Fruit fly (Drosophila melanogaster) whole organism, embryonic: ENCODE measurements around the gene mbc.

Experiments
- Antp ChIP-seq: fragments of 200-800 bp; sonication (Bioruptor generic); optimal IDR thresholded peaks from 3 replicates; lab custom pipeline; 2016; ENCODE audit warnings: missing biosample characterization, missing genetic modification characterization
- CG10267 ChIP-seq: fragments of 200-800 bp; sonication (Bioruptor generic); optimal IDR thresholded peaks from 2 replicates; lab custom pipeline; 2018; ENCODE audit warnings: missing biosample characterization, mild to moderate bottlenecking, missing genetic modification characterization, moderate library complexity
- CG12744 ChIP-seq: fragments of 200-800 bp; sonication (Bioruptor generic); optimal IDR thresholded peaks from 2 replicates; lab custom pipeline; 2016; ENCODE audit warnings: missing biosample characterization, missing genetic modification characterization
- CG12769 ChIP-seq: fragments of 200-800 bp; sonication (Bioruptor generic); optimal IDR thresholded peaks from 2 replicates; lab custom pipeline; 2019; ENCODE audit warnings: missing biosample characterization, mild to moderate bottlenecking, missing genetic modification characterization, moderate library complexity
- CG17385 ChIP-seq: fragments of 200-800 bp; sonication (Bioruptor generic); optimal IDR thresholded peaks from 3 replicates; lab custom pipeline; 2018; ENCODE audit warnings: missing biosample characterization, mild to moderate bottlenecking, missing genetic modification characterization
- CG17612 ChIP-seq: fragments of 200-800 bp; sonication (Bioruptor generic); IDR thresholded peaks from 2 replicates; pipeline ENCODE4 v1.3.6; 2022; ENCODE audit warnings: missing biosample characterization, missing genetic modification characterization
- CG18599 ChIP-seq: fragments of 200-800 bp; sonication (Bioruptor generic); optimal IDR thresholded peaks from 3 replicates; lab custom pipeline; 2017; ENCODE audit warnings: missing biosample characterization, missing genetic modification characterization, mild to moderate bottlenecking, moderate library complexity, missing genetic modification reagents
- CG31441 ChIP-seq: fragments of 200-800 bp; sonication (Bioruptor generic); IDR thresholded peaks from 2 replicates; pipeline ENCODE4 v1.3.6; 2022; ENCODE audit warnings: missing biosample characterization, missing genetic modification characterization
- CG34376 ChIP-seq: fragments of 200-800 bp; sonication (Bioruptor generic); optimal IDR thresholded peaks from 2 replicates; lab custom pipeline; 2018; ENCODE audit warnings: missing biosample characterization, mild to moderate bottlenecking, missing genetic modification characterization
- CG42726 ChIP-seq: fragments of 200-800 bp; sonication (Bioruptor generic); IDR thresholded peaks from 2 replicates; pipeline ENCODE4 v1.3.6; 2022; ENCODE audit warnings: missing biosample characterization, missing genetic modification characterization; ENCODE audit not compliant: partially characterized antibody
- CG5180 ChIP-seq: fragments of 200-800 bp; sonication (Bioruptor generic); optimal IDR thresholded peaks from 3 replicates; lab custom pipeline; 2017; ENCODE audit warnings: missing biosample characterization, missing genetic modification characterization, mild to moderate bottlenecking, moderate library complexity, missing genetic modification reagents
- CG6254 ChIP-seq: fragments of 200-800 bp; sonication (Bioruptor generic); optimal IDR thresholded peaks from 3 replicates; lab custom pipeline; 2017; ENCODE audit warnings: mild to moderate bottlenecking, missing biosample characterization, missing genetic modification reagents, missing genetic modification characterization
- CG6689 ChIP-seq: fragments of 200-800 bp; sonication (Bioruptor generic); IDR thresholded peaks from 2 replicates; pipeline ENCODE4 v1.3.6; 2022; ENCODE audit warnings: missing biosample characterization, missing genetic modification characterization
- CG8924 ChIP-seq: fragments of 200-800 bp; optimal IDR thresholded peaks from 3 replicates; lab custom pipeline; 2019; ENCODE audit warnings: missing biosample characterization, mild to moderate bottlenecking, missing genetic modification characterization, moderate library complexity
- CG9609 ChIP-seq: fragments of 200-800 bp; sonication (Bioruptor generic); optimal IDR thresholded peaks from 3 replicates; lab custom pipeline; 2016; ENCODE audit warnings: missing biosample characterization, missing genetic modification characterization
- CrebB ChIP-seq: fragments of 200-800 bp; sonication (Bioruptor generic); optimal IDR thresholded peaks from 3 replicates; lab custom pipeline; 2018; ENCODE audit warnings: missing biosample characterization, mild to moderate bottlenecking, missing genetic modification characterization
- D19A ChIP-seq: fragments of 200-800 bp; optimal IDR thresholded peaks from 3 replicates; lab custom pipeline; 2019; ENCODE audit warnings: missing biosample characterization, mild to moderate bottlenecking, missing genetic modification characterization, moderate library complexity
- Gsc ChIP-seq: fragments of 200-800 bp; sonication (Bioruptor generic); IDR thresholded peaks from 2 replicates; pipeline ENCODE4 v1.3.6; 2022; ENCODE audit warnings: missing biosample characterization, missing genetic modification characterization
- Hr51 ChIP-seq, 2 experiments: fragments of 200-800 bp; sonication (Bioruptor generic); optimal IDR thresholded peaks; 2 replicates in 1 of 2; 3 replicates in 1 of 2; lab custom pipeline; 2016 to 2018; ENCODE audit warnings: missing biosample characterization in 2 of 2, missing genetic modification characterization in 2 of 2, mild to moderate bottlenecking in 1 of 2, moderate library complexity in 1 of 2
- MESR4 ChIP-seq: fragments of 200-800 bp; sonication (Bioruptor generic); optimal IDR thresholded peaks from 2 replicates; lab custom pipeline; 2018; ENCODE audit warnings: missing biosample characterization, mild to moderate bottlenecking, missing genetic modification characterization, moderate library complexity
- MTF-1 ChIP-seq: fragments of 200-800 bp; sonication (Bioruptor generic); optimal IDR thresholded peaks from 2 replicates; lab custom pipeline; 2018; ENCODE audit warnings: missing biosample characterization, mild to moderate bottlenecking, missing genetic modification characterization, borderline replicate concordance
- Myb ChIP-seq: fragments of 200-800 bp; sonication (Bioruptor generic); optimal IDR thresholded peaks from 2 replicates; lab custom pipeline; 2016; ENCODE audit warnings: missing biosample characterization, missing genetic modification characterization
- NC2α ChIP-seq: fragments of 200-800 bp; sonication (Bioruptor generic); optimal IDR thresholded peaks from 2 replicates; lab custom pipeline; 2016; ENCODE audit warnings: missing biosample characterization, missing genetic modification characterization
- Nf-YC ChIP-seq: fragments of 200-800 bp; optimal IDR thresholded peaks from 3 replicates; lab custom pipeline; 2019; ENCODE audit warnings: missing biosample characterization, mild to moderate bottlenecking, missing genetic modification characterization, moderate library complexity
- Poxn ChIP-seq: fragments of 200-800 bp; sonication (Bioruptor generic); IDR thresholded peaks from 2 replicates; pipeline ENCODE4 v1.3.6; 2022; ENCODE audit warnings: missing biosample characterization, missing genetic modification characterization
- Ptx1 ChIP-seq: fragments of 200-800 bp; sonication (Bioruptor generic); IDR thresholded peaks from 2 replicates; pipeline ENCODE4 v1.3.6; 2022; ENCODE audit warnings: missing biosample characterization, missing genetic modification characterization
- Tbp ChIP-seq: fragments of >200 bp; optimal IDR thresholded peaks from 2 replicates; lab custom pipeline; 2018; ENCODE audit warnings: missing biosample characterization, missing genetic modification characterization
- Vsx1 ChIP-seq: fragments of 200-800 bp; sonication (Bioruptor generic); optimal IDR thresholded peaks from 2 replicates; lab custom pipeline; 2017; ENCODE audit warnings: missing biosample characterization, mild to moderate bottlenecking, missing genetic modification characterization, missing genetic modification reagents
- amos ChIP-seq: fragments of 200-800 bp; sonication (Bioruptor generic); IDR thresholded peaks from 2 replicates; pipeline ENCODE4 v1.3.6; 2022; ENCODE audit warnings: missing biosample characterization, missing genetic modification characterization; ENCODE audit not compliant: partially characterized antibody
- chm ChIP-seq: fragments of 200-800 bp; sonication (Bioruptor generic); IDR thresholded peaks from 2 replicates; pipeline ENCODE4 v1.3.6; 2022; ENCODE audit warnings: missing biosample characterization, missing genetic modification characterization
- croc ChIP-seq: fragments of 200-800 bp; sonication (Bioruptor generic); conservative IDR thresholded peaks from 3 replicates; pipeline ENCODE4 v1.3.6; 2022; ENCODE audit warnings: missing biosample characterization, missing genetic modification characterization
- ewg ChIP-seq: fragments of 200-800 bp; sonication (Bioruptor generic); optimal IDR thresholded peaks from 3 replicates; lab custom pipeline; 2017; ENCODE audit warnings: mild to moderate bottlenecking, missing biosample characterization, missing genetic modification reagents, missing genetic modification characterization
- exex ChIP-seq: fragments of 200-800 bp; sonication (Bioruptor generic); optimal IDR thresholded peaks from 4 replicates; lab custom pipeline; 2018; ENCODE audit warnings: missing biosample characterization, mild to moderate bottlenecking, missing genetic modification characterization, moderate library complexity
- fd3F ChIP-seq: fragments of 200-800 bp; sonication (Bioruptor generic); optimal IDR thresholded peaks from 2 replicates; lab custom pipeline; 2018; ENCODE audit warnings: missing biosample characterization, mild to moderate bottlenecking, missing genetic modification characterization, moderate library complexity
- gro ChIP-seq: fragments of 200-800 bp; sonication (Bioruptor generic); optimal IDR thresholded peaks from 2 replicates; lab custom pipeline; 2016; ENCODE audit warnings: missing biosample characterization, missing genetic modification characterization
- ham ChIP-seq: fragments of 200-800 bp; sonication (Bioruptor generic); IDR thresholded peaks from 2 replicates; pipeline ENCODE4 v1.3.6; 2022; ENCODE audit warnings: missing biosample characterization, missing genetic modification characterization
- hbn ChIP-seq: fragments of 200-800 bp; sonication (Bioruptor generic); IDR thresholded peaks from 2 replicates; pipeline ENCODE4 v1.3.6; 2022; ENCODE audit warnings: missing biosample characterization, missing genetic modification characterization; ENCODE audit not compliant: partially characterized antibody
- lilli ChIP-seq: fragments of 200-800 bp; sonication (Bioruptor generic); optimal IDR thresholded peaks from 3 replicates; lab custom pipeline; 2016; ENCODE audit warnings: missing biosample characterization, missing genetic modification characterization
- mam ChIP-seq: fragments of 200-800 bp; sonication (Bioruptor generic); optimal IDR thresholded peaks from 3 replicates; lab custom pipeline; 2016; ENCODE audit warnings: missing biosample characterization, missing genetic modification characterization
- oc ChIP-seq: fragments of 200-800 bp; sonication (Bioruptor generic); optimal IDR thresholded peaks from 2 replicates; lab custom pipeline; 2018; ENCODE audit warnings: missing biosample characterization, mild to moderate bottlenecking, missing genetic modification characterization, moderate library complexity
- schlank ChIP-seq: fragments of 200-800 bp; sonication (Bioruptor generic); optimal IDR thresholded peaks from 2 replicates; lab custom pipeline; 2018; ENCODE audit warnings: missing biosample characterization, mild to moderate bottlenecking, missing genetic modification characterization
- sd ChIP-seq: fragments of 200-800 bp; sonication (Bioruptor generic); optimal IDR thresholded peaks from 3 replicates; lab custom pipeline; 2018; ENCODE audit warnings: missing biosample characterization, mild to moderate bottlenecking, missing genetic modification characterization, moderate library complexity
- so ChIP-seq: fragments of 200-800 bp; sonication (Bioruptor generic); IDR thresholded peaks from 3 replicates; pipeline ENCODE4 v1.3.6; 2022; ENCODE audit warnings: missing biosample characterization, missing genetic modification characterization
- toy ChIP-seq: fragments of 200-800 bp; sonication (Bioruptor generic); IDR thresholded peaks from 2 replicates; pipeline ENCODE4 v1.3.6; 2022; ENCODE audit warnings: missing biosample characterization, missing genetic modification characterization
- vfl ChIP-seq: fragments of 200-800 bp; sonication (Bioruptor generic); optimal IDR thresholded peaks from 2 replicates; lab custom pipeline; 2016; ENCODE audit warnings: missing biosample characterization, missing genetic modification characterization
- vnd ChIP-seq: fragments of 200-800 bp; sonication (Bioruptor generic); IDR thresholded peaks from 3 replicates; pipeline ENCODE4 v1.3.6; 2022; ENCODE audit warnings: missing biosample characterization, missing genetic modification characterization; ENCODE audit not compliant: partially characterized antibody
- zen ChIP-seq: fragments of 200-800 bp; sonication (Bioruptor generic); optimal IDR thresholded peaks from 3 replicates; lab custom pipeline; 2018; ENCODE audit warnings: missing biosample characterization, mild to moderate bottlenecking, missing genetic modification characterization, moderate library complexity
- zfh2 ChIP-seq: fragments of 200-800 bp; sonication (Bioruptor generic); optimal IDR thresholded peaks from 2 replicates; lab custom pipeline; 2016; ENCODE audit warnings: missing biosample characterization, missing genetic modification characterization

The mbc gene

DNA sequence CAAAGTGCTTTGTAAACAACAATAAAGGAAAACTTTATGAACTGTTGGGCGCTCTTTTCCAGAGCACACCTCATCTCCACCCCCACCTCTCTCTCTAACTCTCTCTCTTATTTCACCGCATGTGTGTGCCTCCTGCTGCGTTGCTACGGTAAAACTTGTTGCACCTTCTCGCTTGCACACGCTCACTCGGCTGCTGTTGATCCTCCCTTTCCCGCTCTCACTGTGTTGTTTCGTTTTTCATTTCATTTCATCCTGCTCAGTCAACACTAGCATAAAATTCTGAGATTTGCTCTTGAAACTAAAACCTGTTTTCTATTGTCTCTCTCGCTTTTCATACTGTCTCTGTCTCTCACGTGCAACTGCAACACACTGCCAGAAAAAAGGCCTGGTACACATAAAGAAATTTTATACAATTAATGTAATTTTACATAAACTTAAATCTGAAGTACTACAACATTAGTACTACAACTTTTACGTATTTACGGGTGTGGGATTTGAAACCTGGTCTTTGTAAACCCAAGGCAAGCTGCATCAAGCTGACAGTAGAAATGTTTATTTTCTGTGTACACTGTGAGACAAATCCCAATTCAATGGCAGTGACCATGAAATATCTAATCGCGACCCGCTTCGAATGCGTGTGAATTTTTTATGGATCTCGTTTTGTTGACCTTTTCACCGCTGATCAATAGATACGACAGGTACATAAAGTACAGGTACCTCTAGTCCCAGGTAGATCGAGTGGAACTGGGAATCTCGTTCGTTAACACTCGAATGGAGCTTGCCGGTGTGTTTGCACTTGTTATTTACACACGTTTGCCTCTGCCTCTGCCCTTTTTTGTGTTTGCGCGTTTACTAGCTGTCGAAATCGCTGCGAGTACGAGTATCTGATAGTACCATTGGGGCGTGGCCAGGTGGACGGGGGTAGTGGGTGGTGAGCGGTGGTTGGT is 1.2 kb downstream of the mbc start (continued):
- TF ChIP-seq mam (peak; percentile 52), zen (peak; percentile 92), hbn (GFP tag; lab: Robert Waterston, UW) (no peak), Vsx1 (peak; percentile 66), CG12769 (tag; lab: Kevin White, UChicago) (peak; percentile 82), lilli (GFP tag; lab: Kevin White, UChicago) (peak; percentile 89), CG31441 (GFP tag; lab: Robert Waterston, UW) (peak; percentile 94), Hr51 (GFP tag; optimal IDR thresholded peaks at IDR 0.05; lab: Kevin White, UChicago) (peak; percentile 56 to 85), toy (GFP tag; lab: Robert Waterston, UW) (no peak), CrebB (peak; percentile 85), MESR4 (peak; percentile 29), CG6254 (peak; percentile 94), Gsc (GFP tag; lab: Robert Waterston, UW) (peak; percentile 81), Ptx1 (GFP tag; lab: Robert Waterston, UW) (peak; percentile 90), schlank (tag; lab: Kevin White, UChicago) (peak; percentile 74), Myb (peak; percentile 42), ham (no peak), Poxn (GFP tag; lab: Robert Waterston, UW) (no peak), CG12744 (GFP tag; lab: Kevin White, UChicago) (peak; percentile 44), CG5180 (peak; percentile 67), CG8924 (tag; lab: Kevin White, UChicago) (peak; percentile 92), sd (peak; percentile 48), gro (GFP tag; lab: Kevin White, UChicago) (peak; percentile 8), so (0 out of 3 replicates have a peak, but pooled peaks have one; percentile 28), vnd (GFP tag; lab: Robert Waterston, UW) (no peak)

DNA sequence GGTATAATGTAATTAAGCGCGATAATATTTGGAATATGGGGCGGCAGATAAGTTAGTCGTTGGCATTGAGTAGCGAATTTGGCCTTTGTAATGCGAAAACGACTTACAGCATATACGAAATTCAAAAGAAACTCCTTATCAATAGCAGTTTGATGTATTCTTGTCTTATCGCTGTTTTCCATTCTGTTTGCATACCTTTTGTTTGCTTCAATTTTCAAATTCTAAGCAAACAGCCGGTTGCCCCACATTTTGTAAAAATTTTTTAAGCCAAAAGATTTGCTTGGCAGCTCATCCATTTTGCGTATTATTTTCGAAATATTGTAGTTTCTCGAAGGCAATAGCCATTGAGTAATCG is 1.8 kb downstream of the mbc start:
- no peak for TF ChIP-seq vfl (GFP tag; lab: Kevin White, UChicago)
- no peak for TF ChIP-seq zfh2 (GFP tag; lab: Kevin White, UChicago)
- TF ChIP-seq NC2α (GFP tag; lab: Kevin White, UChicago) = no peak
- TF ChIP-seq exex (tag; lab: Kevin White, UChicago) = peak; percentile 59
- no peak for TF ChIP-seq Antp
- peak; percentile 56 for TF ChIP-seq Nf-YC
- TF ChIP-seq CG42726 (GFP tag; lab: Robert Waterston, UW) = no peak
- TF ChIP-seq CG31441 (GFP tag; lab: Robert Waterston, UW) = no peak
- no peak for TF ChIP-seq Tbp (GFP tag; lab: Kevin White, UChicago)
- no peak for TF ChIP-seq CG8924 (tag; lab: Kevin White, UChicago)
- TF ChIP-seq D19A (tag; lab: Kevin White, UChicago) = no peak
- no peak for TF ChIP-seq CG6689 (GFP tag; lab: Robert Waterston, UW)
- TF ChIP-seq Vsx1 = no peak
- no peak for TF ChIP-seq CG10267
- TF ChIP-seq ham = no peak
- no peak for TF ChIP-seq CG9609 (GFP tag; lab: Kevin White, UChicago)
- no peak for TF ChIP-seq CG17612 (GFP tag; lab: Robert Waterston, UW)
- TF ChIP-seq oc (tag; lab: Kevin White, UChicago) = no peak
- TF ChIP-seq amos (GFP tag; lab: Robert Waterston, UW) = no peak
- no peak for TF ChIP-seq fd3F (GFP tag; lab: Kevin White, UChicago)
- no peak for TF ChIP-seq ewg (GFP tag; lab: Kevin White, UChicago)
- TF ChIP-seq CG17385 (GFP tag; lab: Kevin White, UChicago) = no peak
- TF ChIP-seq MTF-1 (GFP tag; lab: Kevin White, UChicago) = no peak
- no peak for TF ChIP-seq chm (GFP tag; lab: Robert Waterston, UW)
- no peak for TF ChIP-seq CG18599 (GFP tag; lab: Kevin White, UChicago)
- TF ChIP-seq sd = peak; percentile 30
- no peak for TF ChIP-seq croc (GFP tag; lab: Robert Waterston, UW)
- TF ChIP-seq CG34376 (GFP tag; lab: Kevin White, UChicago) = peak; percentile 49
